Fruit fly (Drosophila melanogaster): ENCODE results near the gene Slimp.

DNA sequence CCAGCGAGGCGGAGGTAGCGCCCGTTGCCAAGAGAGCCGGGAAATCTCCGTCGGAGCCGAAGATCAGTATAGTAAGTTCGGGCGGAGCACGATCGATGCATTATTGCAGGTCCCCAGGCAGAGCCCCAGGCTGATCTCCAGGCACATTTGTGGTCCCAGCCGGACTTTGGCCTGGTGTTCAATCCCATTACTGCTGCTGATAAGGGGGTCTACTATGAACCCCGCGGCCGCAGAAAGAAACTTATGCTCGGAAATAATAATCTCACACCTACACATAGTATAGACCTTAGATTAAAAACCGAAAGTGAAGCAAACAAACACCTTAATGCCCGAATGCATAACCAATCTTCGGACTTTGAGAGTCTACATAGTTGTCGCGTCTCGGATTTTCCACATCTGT, 31.8 kb downstream of the Slimp start:
- TF ChIP-seq CG16779 (tag; optimal IDR thresholded peaks at IDR 0.05) = peak; percentile 25
- TF ChIP-seq Lpt (GFP tag; optimal IDR thresholded peaks at IDR 0.05) = no peak
- no peak for TF ChIP-seq Gug (GFP tag; IDR thresholded peaks at IDR 0.05)
- peak; percentile 67 to 68 for TF ChIP-seq ss (GFP tag; optimal IDR thresholded peaks at IDR 0.05)
- no peak for TF ChIP-seq eg (GFP tag; IDR thresholded peaks at IDR 0.05)
- no peak for TF ChIP-seq cyc (GFP tag; optimal IDR thresholded peaks at IDR 0.05)
- peak; percentile 67 for TF ChIP-seq CG6808 (GFP tag; optimal IDR thresholded peaks at IDR 0.05)
- TF ChIP-seq Ets21C (GFP tag; optimal IDR thresholded peaks at IDR 0.05) = no peak
- no peak for TF ChIP-seq fd59A (GFP tag; optimal IDR thresholded peaks at IDR 0.05)
- no peak for TF ChIP-seq topi (GFP tag; optimal IDR thresholded peaks at IDR 0.05)

All from whole organism, prepupa.